Worm (Caenorhabditis elegans) whole organism, L1 larva: Measurements from ENCODE around the gene C44C10.5.

Source experiments
- C34B4.2 ChIP-seq: sonication (generic microtip); optimal IDR thresholded peaks from 2 replicates; lab custom pipeline; 2017; ENCODE audit warnings: mild to moderate bottlenecking, missing genetic modification characterization, missing compliant biosample characterization
- F16B12.6 ChIP-seq: fragments of 150-350 bp; optimal IDR thresholded peaks from 2 replicates; lab custom pipeline; 2014; ENCODE audit warnings: missing biosample characterization, missing genetic modification characterization
- dsc-1 ChIP-seq: sonication (generic microtip); optimal IDR thresholded peaks from 2 replicates; lab custom pipeline; 2016; ENCODE audit warnings: mild to moderate bottlenecking, missing genetic modification characterization, missing compliant biosample characterization
- elt-2 ChIP-seq: sonication (generic microtip); optimal IDR thresholded peaks from 2 replicates; lab custom pipeline; 2016; ENCODE audit warnings: missing genetic modification characterization, mild to moderate bottlenecking, inconsistent platforms, missing compliant biosample characterization, missing genetic modification reagents
- elt-3 ChIP-seq, 6 experiments: fragments of 150-350 bp in 1 of 6; sonication (generic microtip); optimal IDR thresholded peaks; 2 replicates each; lab custom pipeline; 2017 to 2018; ENCODE audit warnings: missing biosample characterization in 6 of 6, missing genetic modification characterization in 6 of 6, inconsistent platforms in 1 of 6
- ets-5 ChIP-seq: fragments of 200-800 bp; sonication (Bioruptor generic); IDR thresholded peaks from 2 replicates; pipeline ENCODE4 v1.3.6; 2022; ENCODE audit warnings: missing genetic modification characterization, missing compliant biosample characterization
- fkh-8 ChIP-seq: sonication (generic microtip); optimal IDR thresholded peaks from 2 replicates; lab custom pipeline; 2016; ENCODE audit warnings: mild to moderate bottlenecking, missing genetic modification characterization, missing compliant biosample characterization
- lin-14 ChIP-seq: fragments of 200-800 bp; sonication (Bioruptor generic); optimal IDR thresholded peaks from 2 replicates; lab custom pipeline; 2018; ENCODE audit warnings: mild to moderate bottlenecking, missing genetic modification characterization, moderate library complexity, missing compliant biosample characterization
- lin-35 ChIP-seq, 2 experiments: fragments of 150-350 bp; optimal IDR thresholded peaks; 2 replicates each; lab custom pipeline; 2014; ENCODE audit warnings: missing biosample characterization in 2 of 2, missing genetic modification characterization in 2 of 2, missing genetic modification reagents in 2 of 2
- lsy-2 ChIP-seq, 2 experiments: fragments of 150-350 bp; optimal IDR thresholded peaks; 2 replicates each; lab custom pipeline; 2014; ENCODE audit warnings: missing biosample characterization in 2 of 2, missing genetic modification characterization in 2 of 2
- mdl-1 ChIP-seq, 2 experiments: fragments of 150-350 bp; optimal IDR thresholded peaks; 2 replicates each; lab custom pipeline; 2014 to 2017; ENCODE audit warnings: missing biosample characterization in 2 of 2, missing genetic modification characterization in 2 of 2, inconsistent platforms in 1 of 2
- nhr-20 ChIP-seq: sonication (generic microtip); optimal IDR thresholded peaks from 2 replicates; lab custom pipeline; 2016; ENCODE audit warnings: mild to moderate bottlenecking, missing genetic modification characterization, missing compliant biosample characterization
- nhr-47 ChIP-seq: sonication (generic microtip); optimal IDR thresholded peaks from 2 replicates; lab custom pipeline; 2016; ENCODE audit warnings: mild to moderate bottlenecking, missing genetic modification characterization, moderate library complexity, missing compliant biosample characterization
- nhr-71 ChIP-seq: sonication (generic microtip); optimal IDR thresholded peaks from 2 replicates; lab custom pipeline; 2016; ENCODE audit warnings: mild to moderate bottlenecking, missing genetic modification characterization, moderate library complexity, missing compliant biosample characterization
- nhr-90 ChIP-seq: sonication (generic microtip); optimal IDR thresholded peaks from 2 replicates; lab custom pipeline; 2016; ENCODE audit warnings: mild to moderate bottlenecking, missing genetic modification characterization, missing compliant biosample characterization; ENCODE audit not compliant: poor library complexity
- pag-3 ChIP-seq: sonication (generic microtip); optimal IDR thresholded peaks from 2 replicates; lab custom pipeline; 2017; ENCODE audit warnings: missing genetic modification characterization, mild to moderate bottlenecking, missing compliant biosample characterization, antibody characterized with exemption, borderline replicate concordance; ENCODE audit not compliant: insufficient read depth
- pax-3 ChIP-seq: fragments of 200-800 bp; sonication (Bioruptor generic); optimal IDR thresholded peaks from 2 replicates; lab custom pipeline; 2018; ENCODE audit warnings: mild to moderate bottlenecking, missing genetic modification characterization, moderate library complexity, missing compliant biosample characterization
- pqm-1 ChIP-seq: sonication (generic microtip); optimal IDR thresholded peaks from 3 replicates; lab custom pipeline; 2017; ENCODE audit warnings: missing biosample characterization, missing genetic modification characterization
- unc-62 ChIP-seq: fragments of 150-350 bp; optimal IDR thresholded peaks from 2 replicates; lab custom pipeline; 2014; ENCODE audit warnings: missing biosample characterization, missing genetic modification reagents, missing genetic modification characterization

C44C10.5 gene

ce11 chrX:11738602-11739100 is 48.3 kb downstream of the C44C10.5 start, which contains the start of gene nspa-9:
Gene nspa-9, plus strand, starts transcription at chrX:11739050.
- TF ChIP-seq ets-5 (GFP tag; lab: Robert Waterston, UW) (no peak), nhr-47 (tag; lab: Kevin White, UChicago) (no peak), lin-35 (GFP tag; optimal IDR thresholded peaks at IDR 0.05; lab: Kevin White, UChicago) (peak in 1 of 2 experiments; percentile 30), elt-3 (tag; optimal IDR thresholded peaks at IDR 0.05; lab: Kevin White, UChicago) (no peak), nhr-20 (tag; lab: Kevin White, UChicago) (peak; percentile 45), mdl-1 (tag; optimal IDR thresholded peaks at IDR 0.05; lab: Kevin White, UChicago) (peak in 1 of 2 experiments; percentile 57), lsy-2 (tag; optimal IDR thresholded peaks at IDR 0.05; lab: Kevin White, UChicago) (no peak), lin-14 (GFP tag; lab: Kevin White, UChicago) (peak; percentile 33), C34B4.2 (tag; lab: Kevin White, UChicago) (no peak), nhr-71 (tag; lab: Kevin White, UChicago) (peak; percentile 47), pag-3 (no peak), unc-62 (GFP tag; lab: Kevin White, UChicago) (no peak), pax-3 (tag; lab: Kevin White, UChicago) (no peak), fkh-8 (peak; percentile 10), elt-2 (tag; lab: Kevin White, UChicago) (peak; percentile 92), nhr-90 (tag; lab: Kevin White, UChicago) (peak; percentile 36), F16B12.6 (tag; lab: Kevin White, UChicago) (no peak), pqm-1 (tag; lab: Kevin White, UChicago) (peak; percentile 46), dsc-1 (peak; percentile 39)
